7 worm cellular contexts compared by ENCODE assay signal in the genomic region with DNA sequence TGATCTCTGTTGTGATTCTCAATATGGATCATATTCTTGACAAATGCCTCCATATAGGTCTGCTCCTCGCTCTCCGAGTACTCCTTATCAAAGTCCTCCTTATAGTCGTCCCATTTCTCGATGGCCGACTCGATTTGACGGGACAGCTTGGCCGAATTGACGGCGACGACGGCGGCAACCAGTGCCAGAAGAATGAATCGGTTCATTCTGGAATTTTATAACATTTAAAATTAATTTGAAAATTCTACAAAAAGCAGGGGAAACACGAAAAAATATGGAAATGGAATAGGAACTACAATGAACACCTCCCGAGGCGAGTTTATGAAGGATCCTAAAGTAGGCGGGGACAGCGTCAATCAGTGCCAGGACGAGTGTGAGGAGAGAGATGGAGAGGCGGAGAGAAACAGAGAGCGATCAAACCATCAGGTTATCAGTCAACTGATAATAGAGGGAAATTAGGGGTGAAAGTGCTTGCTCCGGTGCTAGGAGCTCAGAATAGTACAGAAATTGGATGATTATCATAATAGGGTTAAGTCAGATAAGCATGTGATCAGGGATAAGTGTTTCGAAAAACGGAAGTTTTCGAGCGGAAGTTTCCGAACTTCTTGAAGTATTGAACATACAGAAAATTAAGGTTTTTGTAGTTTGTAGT.
A peak's percentile ranks its signal among the peaks of the same experiment; 100 is the strongest.
TF ChIP-seq lines count a peak whose summit lies in the region.

A gene (minus strand): TSS at position 207 of the 652 bp plus-strand sequence.

TF ChIP-seq in whole organism, L1 larva, 84 proteins besides CTCF, POLR2A, EP300 and RAD21 (continues in another document):
- TF ChIP-seq rnt-1 (tag; optimal IDR thresholded peaks at IDR 0.05; lab: Kevin White, UChicago) (peak; percentile 37), nhr-71 (tag; optimal IDR thresholded peaks at IDR 0.05; lab: Kevin White, UChicago) (peak; percentile 45), ama-1 (optimal IDR thresholded peaks at IDR 0.05; lab: Kevin White, UChicago) (peak; percentile 88), snu-23 (GFP tag; optimal IDR thresholded peaks at IDR 0.05; lab: Kevin White, UChicago) (peak; percentile 6), swsn-7 (tag; optimal IDR thresholded peaks at IDR 0.05; lab: Kevin White, UChicago) (no peak), ces-1 (GFP tag; optimal IDR thresholded peaks at IDR 0.05; lab: Kevin White, UChicago) (no peak), aly-2 (tag; optimal IDR thresholded peaks at IDR 0.05; lab: Kevin White, UChicago) (no peak), nhr-90 (tag; optimal IDR thresholded peaks at IDR 0.05; lab: Kevin White, UChicago; ENCODE audit: poor library complexity) (peak; percentile 36), jun-1 (tag; optimal IDR thresholded peaks at IDR 0.05; lab: Kevin White, UChicago) (peak; percentile 18), lin-39 (tag; optimal IDR thresholded peaks at IDR 0.05; lab: Kevin White, UChicago) (no peak), nhr-20 (tag; optimal IDR thresholded peaks at IDR 0.05; lab: Kevin White, UChicago) (peak; percentile 23), elt-3 (tag; optimal IDR thresholded peaks at IDR 0.05; lab: Kevin White, UChicago) (no peak)

TF ChIP-seq in whole organism, L2 larva, 48 proteins besides CTCF, POLR2A, EP300 and RAD21 (continues in another document):
- TF ChIP-seq sma-9 (GFP tag; optimal IDR thresholded peaks at IDR 0.05; lab: Kevin White, UChicago) (peak; percentile 38), sma-9 (tag; optimal IDR thresholded peaks at IDR 0.05; lab: Kevin White, UChicago) (no peak), crh-2 (tag; optimal IDR thresholded peaks at IDR 0.05; lab: Kevin White, UChicago) (peak; percentile 20), lin-13 (GFP tag; optimal IDR thresholded peaks at IDR 0.05; lab: Kevin White, UChicago) (no peak), ama-1 (optimal IDR thresholded peaks at IDR 0.05; lab: Kevin White, UChicago) (peak; percentile 70), fos-1 (tag; optimal IDR thresholded peaks at IDR 0.05; lab: Kevin White, UChicago) (peak; percentile 56), ztf-11 (tag; optimal IDR thresholded peaks at IDR 0.05; lab: Kevin White, UChicago) (no peak), nhr-129 (tag; optimal IDR thresholded peaks at IDR 0.05; lab: Kevin White, UChicago) (peak; percentile 33), nhr-77 (tag; optimal IDR thresholded peaks at IDR 0.05; lab: Kevin White, UChicago) (no peak), unc-62 (GFP tag; optimal IDR thresholded peaks at IDR 0.05; lab: Kevin White, UChicago) (no peak), nhr-10 (tag; optimal IDR thresholded peaks at IDR 0.05; lab: Kevin White, UChicago) (no peak), F13H6.1 (tag; optimal IDR thresholded peaks at IDR 0.05; lab: Kevin White, UChicago) (peak; percentile 25)

TF ChIP-seq in whole organism, L3 larva, 47 proteins besides CTCF, POLR2A, EP300 and RAD21 (continues in another document):
- TF ChIP-seq zag-1 (tag; optimal IDR thresholded peaks at IDR 0.05; lab: Kevin White, UChicago): no peak
- no peak for TF ChIP-seq daf-12 (tag; optimal IDR thresholded peaks at IDR 0.05; lab: Kevin White, UChicago)
- TF ChIP-seq unc-62 (GFP tag; optimal IDR thresholded peaks at IDR 0.05; lab: Kevin White, UChicago): no peak
- no peak for TF ChIP-seq egl-5 (tag; optimal IDR thresholded peaks at IDR 0.05; lab: Kevin White, UChicago)
- TF ChIP-seq ama-1 (optimal IDR thresholded peaks at IDR 0.05; lab: Kevin White, UChicago): peak; percentile 82
- peak; percentile 16 for TF ChIP-seq nfya-1 (tag; optimal IDR thresholded peaks at IDR 0.05; lab: Kevin White, UChicago; ENCODE audit: insufficient read depth)
- no peak for TF ChIP-seq snpc-4 (tag; optimal IDR thresholded peaks at IDR 0.05; lab: Kevin White, UChicago)
- no peak for TF ChIP-seq nhr-77 (tag; optimal IDR thresholded peaks at IDR 0.05; lab: Kevin White, UChicago)
- no peak for TF ChIP-seq ztf-11 (tag; optimal IDR thresholded peaks at IDR 0.05; lab: Kevin White, UChicago)
- TF ChIP-seq nhr-12 (tag; optimal IDR thresholded peaks at IDR 0.05; lab: Kevin White, UChicago): no peak
- no peak for TF ChIP-seq skn-1 (tag; optimal IDR thresholded peaks at IDR 0.05; lab: Kevin White, UChicago)
- no peak for TF ChIP-seq hmg-11 (tag; optimal IDR thresholded peaks at IDR 0.05; lab: Kevin White, UChicago)
- no peak for TF ChIP-seq unc-39 (tag; optimal IDR thresholded peaks at IDR 0.05; lab: Kevin White, UChicago)

TF ChIP-seq in whole organism, L4 larva, 104 proteins besides CTCF, POLR2A, EP300 and RAD21 (continues in another document):
- no peak for TF ChIP-seq mdt-29 (GFP tag; IDR thresholded peaks at IDR 0.05; lab: Robert Waterston, UW)
- no peak for TF ChIP-seq dmd-8 (GFP tag; IDR thresholded peaks at IDR 0.05; lab: Robert Waterston, UW)
- no peak for TF ChIP-seq F10B5.3 (tag; optimal IDR thresholded peaks at IDR 0.05; lab: Kevin White, UChicago)
- TF ChIP-seq sdz-12 (GFP tag; optimal IDR thresholded peaks at IDR 0.05; lab: Kevin White, UChicago): no peak
- peak; percentile 58; the same call in 1 of the 2 replicates for TF ChIP-seq php-3 (GFP tag; IDR thresholded peaks at IDR 0.05; lab: Robert Waterston, UW)
- no peak for TF ChIP-seq ces-1 (GFP tag; optimal IDR thresholded peaks at IDR 0.05; lab: Kevin White, UChicago)
- TF ChIP-seq nhr-6 (tag; optimal IDR thresholded peaks at IDR 0.05; lab: Kevin White, UChicago): no peak
- no peak for TF ChIP-seq ceh-32 (tag; optimal IDR thresholded peaks at IDR 0.05; lab: Kevin White, UChicago; ENCODE audit: poor library complexity)
- no peak for TF ChIP-seq ztf-11 (tag; optimal IDR thresholded peaks at IDR 0.05; lab: Kevin White, UChicago)
- TF ChIP-seq dmd-6 (GFP tag; IDR thresholded peaks at IDR 0.05; lab: Robert Waterston, UW): peak; percentile 73
- no peak for TF ChIP-seq skn-1 (tag; optimal IDR thresholded peaks at IDR 0.05; lab: Kevin White, UChicago)
- no peak; the same call in 1 of the 2 replicates for TF ChIP-seq ceh-20 (GFP tag; IDR thresholded peaks at IDR 0.05; lab: Robert Waterston, UW)
- TF ChIP-seq nhr-48 (tag; optimal IDR thresholded peaks at IDR 0.05; lab: Kevin White, UChicago): peak; percentile 47

TF ChIP-seq in whole organism, late embryonic, 69 proteins besides CTCF, POLR2A, EP300 and RAD21:
- TF ChIP-seq ceh-45 (GFP tag; IDR thresholded peaks at IDR 0.05; lab: Robert Waterston, UW) (no peak), lim-6 (tag; optimal IDR thresholded peaks at IDR 0.05; lab: Kevin White, UChicago) (no peak), Y22D7AL.16 (tag; optimal IDR thresholded peaks at IDR 0.05; lab: Kevin White, UChicago) (no peak), ceh-2 (tag; optimal IDR thresholded peaks at IDR 0.05; lab: Kevin White, UChicago) (no peak), elt-2 (tag; optimal IDR thresholded peaks at IDR 0.05; lab: Kevin White, UChicago) (peak; percentile 82)
TF ChIP-seq in whole organism, late embryonic: peak in this region for 1.

TF ChIP-seq in whole organism, mixed stage, embryonic, 35 proteins besides CTCF, POLR2A, EP300 and RAD21:
- TF ChIP-seq ham-2 (GFP tag; optimal IDR thresholded peaks at IDR 0.05; lab: Kevin White, UChicago) (no peak), unc-120 (tag; optimal IDR thresholded peaks at IDR 0.05; lab: Kevin White, UChicago; ENCODE audit: poor library complexity, severe bottlenecking) (peak; percentile 42)
TF ChIP-seq in whole organism, mixed stage, embryonic: peak in this region for 1.

TF ChIP-seq in whole organism, young adult, 124 proteins besides CTCF, POLR2A, EP300 and RAD21 (continues in another document):
- TF ChIP-seq egrh-3 (GFP tag; IDR thresholded peaks at IDR 0.05; lab: Robert Waterston, UW): no peak
- TF ChIP-seq bed-1 (GFP tag; IDR thresholded peaks at IDR 0.05; lab: Robert Waterston, UW): no peak
- no peak for TF ChIP-seq snpc-4 (GFP tag; optimal IDR thresholded peaks at IDR 0.05; lab: Kevin White, UChicago)
- TF ChIP-seq snpc-4 (tag; optimal IDR thresholded peaks at IDR 0.05; lab: Kevin White, UChicago): peak in 2 of 4 experiments; percentile 11 to 35
- no peak for TF ChIP-seq nhr-120 (GFP tag; IDR thresholded peaks at IDR 0.05; lab: Robert Waterston, UW)
- TF ChIP-seq nhr-27 (tag; optimal IDR thresholded peaks at IDR 0.05; lab: Kevin White, UChicago): no peak
- no peak for TF ChIP-seq ccch-3 (GFP tag; optimal IDR thresholded peaks at IDR 0.05; lab: Kevin White, UChicago)
- 0 out of 2 replicates have a peak, but pooled peaks have one; percentile 30 for TF ChIP-seq pbrm-1 (GFP tag; IDR thresholded peaks at IDR 0.05; lab: Robert Waterston, UW)
- no peak for TF ChIP-seq unc-62 (GFP tag; optimal IDR thresholded peaks at IDR 0.05; lab: Kevin White, UChicago)
- TF ChIP-seq rcor-1 (GFP tag; IDR thresholded peaks at IDR 0.05; lab: Robert Waterston, UW): no peak
- peak; percentile 39 for TF ChIP-seq lin-54 (GFP tag; optimal IDR thresholded peaks at IDR 0.05; lab: Kevin White, UChicago)
- TF ChIP-seq fkh-3 (tag; optimal IDR thresholded peaks at IDR 0.05; lab: Kevin White, UChicago): no peak
- no peak for TF ChIP-seq sptf-2 (GFP tag; optimal IDR thresholded peaks at IDR 0.05; lab: Kevin White, UChicago)
- no peak for TF ChIP-seq B0019.2 (GFP tag; conservative IDR thresholded peaks at IDR 0.05; lab: Robert Waterston, UW)
- no peak for TF ChIP-seq attf-6 (GFP tag; IDR thresholded peaks at IDR 0.05; lab: Robert Waterston, UW)
- TF ChIP-seq ztf-6 (GFP tag; IDR thresholded peaks at IDR 0.05; lab: Robert Waterston, UW): no peak
- peak; percentile 2 for TF ChIP-seq F52B5.7 (tag; optimal IDR thresholded peaks at IDR 0.05; lab: Kevin White, UChicago)
- TF ChIP-seq attf-5 (GFP tag; optimal IDR thresholded peaks at IDR 0.05; lab: Kevin White, UChicago): peak; percentile 3
- TF ChIP-seq lir-1 (GFP tag; conservative IDR thresholded peaks at IDR 0.05; lab: Robert Waterston, UW): no peak
- no peak for TF ChIP-seq hrde-1 (tag; optimal IDR thresholded peaks at IDR 0.05; lab: Kevin White, UChicago; ENCODE audit: borderline replicate concordance)
- TF ChIP-seq chd-7 (tag; optimal IDR thresholded peaks at IDR 0.05; lab: Kevin White, UChicago): no peak
- TF ChIP-seq T07F8.4 (tag; optimal IDR thresholded peaks at IDR 0.05; lab: Kevin White, UChicago): no peak
- no peak for TF ChIP-seq madf-8 (GFP tag; conservative IDR thresholded peaks at IDR 0.05; lab: Robert Waterston, UW)
- TF ChIP-seq K11D2.4 (GFP tag; IDR thresholded peaks at IDR 0.05; lab: Robert Waterston, UW): no peak
- no peak for TF ChIP-seq F37B4.10 (GFP tag; IDR thresholded peaks at IDR 0.05; lab: Robert Waterston, UW)
- no peak for TF ChIP-seq ceh-58 (GFP tag; IDR thresholded peaks at IDR 0.05; lab: Robert Waterston, UW)
- no peak for TF ChIP-seq lin-26 (GFP tag; IDR thresholded peaks at IDR 0.05; lab: Robert Waterston, UW)
- no peak for TF ChIP-seq efl-1 (GFP tag; optimal IDR thresholded peaks at IDR 0.05; lab: Kevin White, UChicago)
- TF ChIP-seq tbx-9 (tag; optimal IDR thresholded peaks at IDR 0.05; lab: Kevin White, UChicago; ENCODE audit: borderline replicate concordance): no peak
- no peak for TF ChIP-seq lin-40 (tag; optimal IDR thresholded peaks at IDR 0.05; lab: Kevin White, UChicago)
- TF ChIP-seq F10E7.11 (tag; optimal IDR thresholded peaks at IDR 0.05; lab: Kevin White, UChicago): no peak
- peak; percentile 28 for TF ChIP-seq tbp1 (GFP tag; optimal IDR thresholded peaks at IDR 0.05; lab: Kevin White, UChicago)
- no peak for TF ChIP-seq Y79H2A.3 (GFP tag; conservative IDR thresholded peaks at IDR 0.05; lab: Robert Waterston, UW)
